Worm (Caenorhabditis elegans): ENCODE measurements around the gene rpia-1.

rpia-1 gene

DNA sequence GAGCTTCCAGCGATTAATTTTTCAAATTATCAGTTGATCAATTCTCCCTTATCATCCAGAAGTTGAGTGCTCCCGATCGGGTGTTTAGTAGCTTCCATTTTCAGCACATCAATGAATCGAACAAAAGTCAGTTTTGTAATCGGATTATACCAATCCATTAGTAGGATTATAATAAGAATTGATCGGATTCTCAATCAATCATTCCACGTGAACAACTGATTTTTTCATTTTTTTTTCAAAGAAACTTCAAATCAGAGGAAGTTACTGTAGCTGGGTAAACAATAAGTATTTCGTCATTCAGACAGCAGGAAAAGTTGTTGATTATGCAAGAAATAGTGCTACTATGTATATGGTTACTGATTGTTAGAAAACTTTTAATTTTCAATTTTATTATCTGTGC, 16.1 kb upstream of the rpia-1 start:
- TF ChIP-seq madf-2 (tag; optimal IDR thresholded peaks at IDR 0.05) (no peak), C38D4.7 (GFP tag; optimal IDR thresholded peaks at IDR 0.05) (no peak), ceh-24 (tag; optimal IDR thresholded peaks at IDR 0.05) (no peak), unc-42 (tag; optimal IDR thresholded peaks at IDR 0.05) (no peak), ceh-22 (tag; optimal IDR thresholded peaks at IDR 0.05) (no peak), gmeb-2 (tag; optimal IDR thresholded peaks at IDR 0.05) (no peak), pax-1 (tag; optimal IDR thresholded peaks at IDR 0.05) (no peak), hlh-15 (tag; optimal IDR thresholded peaks at IDR 0.05) (no peak), ets-4 (tag; optimal IDR thresholded peaks at IDR 0.05) (no peak), C08G9.2 (tag; optimal IDR thresholded peaks at IDR 0.05) (no peak), tbx-2 (tag; optimal IDR thresholded peaks at IDR 0.05) (no peak), ceh-34 (tag; optimal IDR thresholded peaks at IDR 0.05) (no peak), odd-2 (tag; optimal IDR thresholded peaks at IDR 0.05) (no peak), ceh-30 (tag; optimal IDR thresholded peaks at IDR 0.05) (no peak)

DNA sequence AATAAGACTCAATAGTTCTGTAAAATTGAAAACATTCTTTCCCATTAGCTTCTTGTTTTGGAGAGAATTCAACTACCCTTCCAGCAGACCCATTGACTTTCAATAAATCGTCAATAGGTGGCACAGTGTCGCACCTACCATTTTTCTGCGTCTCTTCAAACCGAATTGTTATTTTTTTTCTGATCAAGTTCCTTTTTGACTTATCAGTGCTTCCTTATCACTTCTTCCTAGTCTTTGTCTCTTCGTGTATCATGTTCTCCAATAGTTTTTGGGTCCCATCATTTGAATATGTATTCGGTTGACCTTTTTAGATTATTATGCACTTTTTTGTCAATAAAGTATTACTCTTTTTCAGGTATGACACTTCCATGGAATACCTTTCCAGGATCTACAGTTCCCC, 15.0 kb upstream of the rpia-1 start, which contains the start of gene odd-1:
TSS of gene odd-1 (plus strand) at position 349 of the 400 bp plus-strand sequence.
- TF ChIP-seq fkh-6 (tag; optimal IDR thresholded peaks at IDR 0.05) (no peak), elt-2 (tag; optimal IDR thresholded peaks at IDR 0.05) (peak; percentile 85), ttx-3 (tag; optimal IDR thresholded peaks at IDR 0.05) (no peak), pha-2 (tag; optimal IDR thresholded peaks at IDR 0.05) (no peak), pros-1 (tag; optimal IDR thresholded peaks at IDR 0.05) (no peak), hlh-13 (GFP tag; optimal IDR thresholded peaks at IDR 0.05) (no peak), lin-11 (tag; optimal IDR thresholded peaks at IDR 0.05) (no peak)

DNA sequence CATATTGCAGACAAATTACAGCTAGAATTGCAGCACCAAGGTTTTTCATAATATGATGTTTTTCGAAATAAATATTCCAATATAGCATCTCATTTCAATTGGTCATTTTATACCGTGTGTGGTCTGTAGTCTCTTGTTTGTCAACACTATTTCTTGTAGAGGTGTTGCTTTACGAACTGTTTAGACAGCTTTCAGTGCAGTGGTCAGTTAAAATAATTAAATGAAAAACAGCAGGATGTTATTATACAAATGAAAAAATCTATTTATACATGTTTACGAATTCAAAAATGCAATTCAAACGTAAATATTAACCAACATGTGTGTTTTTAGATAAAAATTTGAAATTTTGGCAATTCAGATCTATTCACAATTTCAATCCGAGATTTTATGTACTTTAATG, 11.1 kb upstream of the rpia-1 start, which contains the start of gene B0280.7:
TSS of gene B0280.7 (minus strand) at position 101 of the 400 bp plus-strand sequence.
- TF ChIP-seq tbx-7 (tag; optimal IDR thresholded peaks at IDR 0.05): no peak
- TF ChIP-seq hlh-8 (tag; optimal IDR thresholded peaks at IDR 0.05): no peak
- TF ChIP-seq ets-4 (tag; optimal IDR thresholded peaks at IDR 0.05): no peak
- TF ChIP-seq unc-55 (GFP tag; optimal IDR thresholded peaks at IDR 0.05): no peak
- TF ChIP-seq F13H6.1 (tag; optimal IDR thresholded peaks at IDR 0.05): no peak

DNA sequence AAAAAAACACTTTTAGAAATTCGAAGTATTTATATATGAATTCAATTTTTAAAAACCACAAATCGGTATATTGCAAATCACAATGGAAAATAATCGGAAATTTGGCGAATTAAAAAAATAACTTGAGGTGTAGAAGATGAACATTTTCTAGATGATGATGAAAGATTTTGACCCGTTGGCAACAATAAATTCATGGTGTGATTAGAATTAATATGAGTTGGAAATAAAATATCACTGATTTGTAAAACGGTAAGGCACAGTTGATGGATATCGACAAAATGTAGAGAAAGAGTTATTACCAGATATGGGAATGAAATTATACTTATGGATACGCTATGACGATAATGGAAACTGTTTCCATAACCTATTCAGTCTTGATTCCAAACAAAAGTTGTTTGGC, 10.6 kb upstream of the rpia-1 start:
- TF ChIP-seq dmd-4 (tag; optimal IDR thresholded peaks at IDR 0.05; ENCODE audit: borderline replicate concordance) (no peak), ets-4 (tag; optimal IDR thresholded peaks at IDR 0.05) (no peak), unc-42 (tag; optimal IDR thresholded peaks at IDR 0.05) (no peak), hlh-6 (tag; optimal IDR thresholded peaks at IDR 0.05) (no peak), mec-3 (tag; optimal IDR thresholded peaks at IDR 0.05; ENCODE audit: borderline replicate concordance) (no peak), hlh-30 (tag; optimal IDR thresholded peaks at IDR 0.05; ENCODE audit: insufficient read depth) (no peak), dve-1 (tag; optimal IDR thresholded peaks at IDR 0.05) (no peak), K02D7.2 (tag; optimal IDR thresholded peaks at IDR 0.05) (no peak), lim-6 (tag; optimal IDR thresholded peaks at IDR 0.05) (no peak), ceh-9 (tag; optimal IDR thresholded peaks at IDR 0.05) (no peak), rnt-1 (tag; optimal IDR thresholded peaks at IDR 0.05) (no peak), C38D4.7 (GFP tag; optimal IDR thresholded peaks at IDR 0.05) (no peak), sox-2 (GFP tag; IDR thresholded peaks at IDR 0.05) (no peak), che-1 (tag; optimal IDR thresholded peaks at IDR 0.05) (no peak), odd-2 (tag; optimal IDR thresholded peaks at IDR 0.05) (no peak)

DNA sequence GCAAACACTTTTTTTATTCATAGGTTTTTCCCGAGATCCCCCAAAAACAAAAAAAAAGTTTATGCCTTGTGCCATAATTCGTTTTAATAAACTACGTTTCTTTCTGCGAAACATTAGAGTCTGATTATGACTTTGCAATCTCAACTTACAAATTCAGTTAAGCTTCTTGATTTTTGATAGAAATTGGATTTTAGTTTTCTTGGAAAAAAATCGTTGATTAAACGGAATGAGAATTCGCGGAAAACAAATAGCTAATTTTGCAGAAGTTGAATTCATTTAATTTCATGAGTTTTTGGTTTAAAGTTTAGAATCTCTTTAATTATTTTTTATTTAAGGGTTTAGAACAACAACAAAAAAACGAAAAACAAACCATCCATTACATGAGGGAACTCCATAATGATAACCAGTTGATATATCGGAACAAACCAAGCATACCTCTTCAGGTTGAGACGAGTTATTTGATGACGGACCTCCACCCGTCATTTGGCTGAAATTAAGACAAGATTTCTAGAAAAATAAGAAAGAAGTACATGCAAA, 7.9 kb upstream of the rpia-1 start, which contains the start of gene nhr-10:
TSS of gene nhr-10 (minus strand) at position 487 of the 537 bp plus-strand sequence.
- TF ChIP-seq unc-55 (GFP tag; optimal IDR thresholded peaks at IDR 0.05) (no peak), sox-4 (tag; optimal IDR thresholded peaks at IDR 0.05) (no peak), pax-1 (tag; optimal IDR thresholded peaks at IDR 0.05) (no peak), C38D4.7 (GFP tag; optimal IDR thresholded peaks at IDR 0.05) (no peak), T23F11.4 (GFP tag; optimal IDR thresholded peaks at IDR 0.05) (no peak), Y22D7AL.16 (tag; optimal IDR thresholded peaks at IDR 0.05) (no peak), lin-11 (tag; optimal IDR thresholded peaks at IDR 0.05) (no peak)

Data from whole organism, late embryonic.